Worm (Caenorhabditis elegans) whole organism, L4 larva: ENCODE measurements around the gene C05B5.11.

Experiments used
- duxl-1 ChIP-seq: sonication (generic microtip); optimal IDR thresholded peaks from 2 replicates; lab custom pipeline; 2016; ENCODE audit warnings: mild to moderate bottlenecking, missing genetic modification characterization, moderate library complexity, missing compliant biosample characterization; ENCODE audit not compliant: poor library complexity
- lin-13 ChIP-seq: fragments of 150-350 bp; optimal IDR thresholded peaks from 2 replicates; lab custom pipeline; 2014; ENCODE audit warnings: missing biosample characterization, missing genetic modification reagents, missing genetic modification characterization
- lin-39 ChIP-seq: fragments of 150-350 bp; optimal IDR thresholded peaks from 2 replicates; lab custom pipeline; 2014; ENCODE audit warnings: missing biosample characterization, missing genetic modification reagents, missing genetic modification characterization
- nhr-11 ChIP-seq: fragments of 150-350 bp; optimal IDR thresholded peaks from 2 replicates; lab custom pipeline; 2014; ENCODE audit warnings: missing biosample characterization, missing genetic modification characterization
- nhr-25 ChIP-seq: sonication (generic microtip); optimal IDR thresholded peaks from 2 replicates; lab custom pipeline; 2017; ENCODE audit warnings: missing genetic modification characterization, mild to moderate bottlenecking, missing compliant biosample characterization, antibody characterized with exemption, moderate library complexity, borderline replicate concordance; ENCODE audit not compliant: insufficient read depth
- nhr-28 ChIP-seq: fragments of 150-350 bp; optimal IDR thresholded peaks from 2 replicates; lab custom pipeline; 2014; ENCODE audit warnings: missing biosample characterization, missing genetic modification characterization
- vab-7 ChIP-seq: fragments of 200-800 bp; sonication (Bioruptor generic); IDR thresholded peaks from 2 replicates; pipeline ENCODE4 v1.3.6; 2022; ENCODE audit warnings: missing genetic modification reagents, missing genetic modification characterization, missing compliant biosample characterization
- ztf-11 ChIP-seq: fragments of 150-350 bp; optimal IDR thresholded peaks from 2 replicates; lab custom pipeline; 2014; ENCODE audit warnings: missing biosample characterization, missing genetic modification characterization

DNA sequence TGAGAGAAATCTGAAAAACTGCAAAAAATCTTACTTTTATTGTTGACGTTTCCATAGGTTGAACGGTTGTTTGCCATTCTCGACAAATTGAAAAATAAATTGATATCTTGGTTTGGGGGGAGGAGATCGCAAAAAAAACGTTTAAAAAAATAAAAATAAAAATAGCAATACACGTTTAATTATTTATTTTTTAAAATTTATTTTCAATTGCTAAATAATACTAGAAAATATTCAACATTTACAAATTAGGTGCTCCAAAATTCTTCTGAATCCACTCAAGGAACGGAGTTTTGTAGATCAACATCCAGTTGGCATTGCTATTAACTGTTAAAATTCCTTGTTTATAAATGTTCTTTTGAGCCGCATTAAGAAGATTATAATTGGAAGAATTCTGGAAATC lies 35.7 kb downstream of the C05B5.11 start, which contains the start of gene T16G12.7:
- TF ChIP-seq lin-39 (tag; lab: Kevin White, UChicago) = no peak
- TF ChIP-seq vab-7 (GFP tag; lab: Robert Waterston, UW) = no peak
- no peak for TF ChIP-seq nhr-28 (tag; lab: Kevin White, UChicago)
- TF ChIP-seq lin-13 (GFP tag; lab: Kevin White, UChicago) = no peak
- no peak for TF ChIP-seq duxl-1
- TF ChIP-seq nhr-11 = no peak
- no peak for TF ChIP-seq ztf-11 (tag; lab: Kevin White, UChicago)
- no peak for TF ChIP-seq nhr-25 (tag; lab: Kevin White, UChicago)
